Worm (Caenorhabditis elegans) whole organism, L1 larva: Measurements from ENCODE around the gene K01D12.10.

Experiments used
- ceh-88 ChIP-seq: fragments of 200-800 bp; sonication (Bioruptor generic); IDR thresholded peaks from 2 replicates; pipeline ENCODE4 v1.3.6; 2022; ENCODE audit warnings: missing genetic modification characterization, missing compliant biosample characterization
- dpl-1 ChIP-seq, 3 experiments: fragments of 150-350 bp in 2 of 3; sonication (generic microtip) in 1 of 3; optimal IDR thresholded peaks; 2 replicates each; lab custom pipeline; 2014 to 2017; ENCODE audit warnings: missing biosample characterization in 3 of 3, missing genetic modification characterization in 3 of 3, missing genetic modification reagents in 3 of 3
- fkh-10 ChIP-seq: sonication (generic microtip); optimal IDR thresholded peaks from 2 replicates; lab custom pipeline; 2017; ENCODE audit warnings: missing biosample characterization, missing genetic modification reagents, missing genetic modification characterization
- fkh-4 ChIP-seq: sonication (generic microtip); optimal IDR thresholded peaks from 2 replicates; lab custom pipeline; 2016; ENCODE audit warnings: missing compliant biosample characterization, missing genetic modification characterization, borderline replicate concordance
- lin-15B ChIP-seq: fragments of 150-350 bp; sonication (generic microtip); optimal IDR thresholded peaks from 3 replicates; lab custom pipeline; 2014; ENCODE audit warnings: missing biosample characterization, missing genetic modification characterization
- lir-3 ChIP-seq: sonication (generic microtip); optimal IDR thresholded peaks from 2 replicates; lab custom pipeline; 2016; ENCODE audit warnings: mild to moderate bottlenecking, missing genetic modification characterization, moderate library complexity, missing compliant biosample characterization; ENCODE audit not compliant: poor library complexity
- nhr-237 ChIP-seq: fragments of 150-350 bp; optimal IDR thresholded peaks from 2 replicates; lab custom pipeline; 2014; ENCODE audit warnings: missing biosample characterization, missing genetic modification characterization
- nhr-76 ChIP-seq: sonication (generic microtip); optimal IDR thresholded peaks from 2 replicates; lab custom pipeline; 2017; ENCODE audit warnings: missing biosample characterization, missing genetic modification characterization
- pax-3 ChIP-seq: fragments of 200-800 bp; sonication (Bioruptor generic); optimal IDR thresholded peaks from 2 replicates; lab custom pipeline; 2018; ENCODE audit warnings: mild to moderate bottlenecking, missing genetic modification characterization, moderate library complexity, missing compliant biosample characterization
- skn-1 ChIP-seq: fragments of 150-350 bp; optimal IDR thresholded peaks from 2 replicates; lab custom pipeline; 2014; ENCODE audit warnings: missing biosample characterization, missing genetic modification characterization
- snu-23 ChIP-seq: sonication (generic microtip); optimal IDR thresholded peaks from 2 replicates; lab custom pipeline; 2016; ENCODE audit warnings: missing genetic modification characterization, missing compliant biosample characterization
- zag-1 ChIP-seq: fragments of 150-350 bp; optimal IDR thresholded peaks from 2 replicates; lab custom pipeline; 2014; ENCODE audit warnings: missing biosample characterization, missing genetic modification characterization
- ztf-4 ChIP-seq: fragments of 150-350 bp; optimal IDR thresholded peaks from 2 replicates; lab custom pipeline; 2014; ENCODE audit warnings: missing biosample characterization, missing genetic modification characterization

K01D12.10 gene

ce11 chrV:12455695-12456094, 49.7 kb downstream of the K01D12.10 start (continued):
- TF ChIP-seq lin-15B (no peak), nhr-76 (no peak), fkh-10 (peak; percentile 3), snu-23 (no peak), ceh-88 (GFP tag; lab: Robert Waterston, UW) (no peak), dpl-1 (GFP tag; optimal IDR thresholded peaks at IDR 0.05; lab: Kevin White, UChicago) (peak in 1 of 3 experiments; percentile 0), pax-3 (tag; lab: Kevin White, UChicago) (no peak), lir-3 (tag; lab: Kevin White, UChicago) (no peak), nhr-237 (tag; lab: Kevin White, UChicago) (no peak), zag-1 (no peak), fkh-4 (tag; lab: Kevin White, UChicago) (no peak), skn-1 (tag; lab: Kevin White, UChicago) (no peak), ztf-4 (tag; lab: Kevin White, UChicago) (no peak)
